Worm (Caenorhabditis elegans) whole organism, mixed stage, embryonic: Measurements from ENCODE around the gene F58F9.9.

Source experiments
- bed-3 ChIP-seq: fragments of 200-800 bp; sonication (Bioruptor generic); optimal IDR thresholded peaks from 3 replicates; lab custom pipeline; 2018; ENCODE audit warnings: mild to moderate bottlenecking, missing genetic modification characterization, moderate library complexity, missing compliant biosample characterization
- ces-1 ChIP-seq: fragments of 150-350 bp; optimal IDR thresholded peaks from 2 replicates; lab custom pipeline; 2014; ENCODE audit warnings: missing biosample characterization, missing genetic modification reagents, missing genetic modification characterization
- lin-13 ChIP-seq: fragments of 150-350 bp; optimal IDR thresholded peaks from 2 replicates; lab custom pipeline; 2014; ENCODE audit warnings: missing biosample characterization, missing genetic modification characterization
- lsy-2 ChIP-seq: fragments of 150-350 bp; optimal IDR thresholded peaks from 2 replicates; lab custom pipeline; 2014; ENCODE audit warnings: missing biosample characterization, missing genetic modification characterization
- nhr-28 ChIP-seq: fragments of 150-350 bp; optimal IDR thresholded peaks from 2 replicates; lab custom pipeline; 2014; ENCODE audit warnings: missing biosample characterization, missing genetic modification characterization
- nhr-76 ChIP-seq: sonication (generic microtip); optimal IDR thresholded peaks from 2 replicates; lab custom pipeline; 2017; ENCODE audit warnings: missing biosample characterization, missing genetic modification characterization
- pha-4 ChIP-seq: fragments of 150-350 bp; optimal IDR thresholded peaks from 2 replicates; lab custom pipeline; 2018; ENCODE audit warnings: missing biosample characterization, missing genetic modification reagents, missing genetic modification characterization
- snpc-4 ChIP-seq: fragments of 150-350 bp; optimal IDR thresholded peaks from 2 replicates; lab custom pipeline; 2014; ENCODE audit warnings: missing biosample characterization, missing genetic modification characterization
- unc-62 ChIP-seq: fragments of 150-350 bp; optimal IDR thresholded peaks from 2 replicates; lab custom pipeline; 2014; ENCODE audit warnings: missing biosample characterization, missing genetic modification reagents, missing genetic modification characterization
- ztf-11 ChIP-seq: fragments of 150-350 bp; optimal IDR thresholded peaks from 2 replicates; lab custom pipeline; 2014; ENCODE audit warnings: missing biosample characterization, missing genetic modification characterization

DNA sequence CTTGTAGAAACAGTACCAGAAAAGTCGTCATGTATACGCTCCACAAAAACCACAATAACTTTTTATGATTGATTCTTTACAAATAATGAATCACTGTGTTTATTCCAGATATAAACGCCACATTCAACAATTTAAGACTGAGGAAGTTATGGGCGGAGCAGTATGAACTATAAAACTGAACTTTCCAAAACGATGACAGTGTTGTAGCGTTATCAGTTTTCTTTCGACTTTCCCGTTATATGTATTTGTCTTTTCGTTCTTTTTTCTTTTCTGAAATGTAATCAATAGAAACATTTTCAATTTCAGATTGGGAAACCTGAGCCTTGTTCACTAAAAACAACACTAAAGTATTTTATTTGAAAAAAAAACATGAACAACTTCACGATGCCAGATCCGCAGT lies 23.0 kb upstream of the F58F9.9 start, which contains the start of gene C49A9.9:
- TF ChIP-seq nhr-28 (tag; lab: Kevin White, UChicago) (no peak), bed-3 (GFP tag; lab: Kevin White, UChicago) (no peak), unc-62 (GFP tag; lab: Kevin White, UChicago) (no peak), ztf-11 (no peak), snpc-4 (tag; lab: Kevin White, UChicago) (no peak), ces-1 (GFP tag; lab: Kevin White, UChicago) (no peak), lin-13 (tag; lab: Kevin White, UChicago) (no peak), pha-4 (tag; lab: Kevin White, UChicago) (no peak), nhr-76 (tag; lab: Kevin White, UChicago) (no peak), lsy-2 (tag; lab: Kevin White, UChicago) (no peak)
